Fruit fly (Drosophila melanogaster) whole organism, embryonic: ENCODE measurements around the gene NELF-B.

Experiments
- Ada2b ChIP-seq: fragments of 200-800 bp; sonication (Bioruptor generic); IDR thresholded peaks from 2 replicates; pipeline ENCODE4 v1.3.6; 2022; ENCODE audit warnings: missing biosample characterization, missing genetic modification characterization
- Aef1 ChIP-seq: fragments of 200-800 bp; sonication (Bioruptor generic); IDR thresholded peaks from 3 replicates; pipeline ENCODE4 v1.3.6; 2022; ENCODE audit warnings: missing biosample characterization, missing genetic modification characterization
- Blimp-1 ChIP-seq: fragments of 200-800 bp; sonication (Bioruptor generic); optimal IDR thresholded peaks from 3 replicates; lab custom pipeline; 2018; ENCODE audit warnings: missing biosample characterization, missing genetic modification characterization, mild to moderate bottlenecking, moderate library complexity, missing genetic modification reagents
- Bteb2 ChIP-seq: fragments of 200-800 bp; sonication (Bioruptor generic); optimal IDR thresholded peaks from 2 replicates; lab custom pipeline; 2016; ENCODE audit warnings: missing biosample characterization, missing genetic modification characterization
- CG11093 ChIP-seq: fragments of 200-800 bp; sonication (Bioruptor generic); IDR thresholded peaks from 3 replicates; pipeline ENCODE4 v1.3.6; 2022; ENCODE audit warnings: missing biosample characterization, missing genetic modification characterization
- CG11398 ChIP-seq: fragments of 200-800 bp; sonication (Bioruptor generic); optimal IDR thresholded peaks from 2 replicates; lab custom pipeline; 2016; ENCODE audit warnings: missing biosample characterization, missing genetic modification characterization
- CG12299 ChIP-seq: fragments of 200-800 bp; sonication (Bioruptor generic); optimal IDR thresholded peaks from 2 replicates; lab custom pipeline; 2018; ENCODE audit warnings: missing biosample characterization, mild to moderate bottlenecking, missing genetic modification characterization
- CG12391 ChIP-seq: fragments of 200-800 bp; sonication (Bioruptor generic); optimal IDR thresholded peaks from 3 replicates; lab custom pipeline; 2018; ENCODE audit warnings: missing biosample characterization, mild to moderate bottlenecking, missing genetic modification characterization, moderate library complexity
- CG13296 ChIP-seq: fragments of 200-800 bp; sonication (Bioruptor generic); optimal IDR thresholded peaks from 3 replicates; lab custom pipeline; 2018; ENCODE audit warnings: missing biosample characterization, mild to moderate bottlenecking, missing genetic modification characterization
- CG13775 ChIP-seq: fragments of 200-800 bp; sonication (Bioruptor generic); optimal IDR thresholded peaks from 3 replicates; lab custom pipeline; 2017; ENCODE audit warnings: missing biosample characterization, mild to moderate bottlenecking, missing genetic modification characterization
- CG14050 ChIP-seq: fragments of 200-800 bp; sonication (Bioruptor generic); IDR thresholded peaks from 3 replicates; pipeline ENCODE4 v1.3.6; 2022; ENCODE audit warnings: missing biosample characterization, missing genetic modification characterization
- CG14965 ChIP-seq: fragments of 200-800 bp; sonication (Bioruptor generic); optimal IDR thresholded peaks from 2 replicates; lab custom pipeline; 2016; ENCODE audit warnings: missing biosample characterization, missing genetic modification characterization, borderline replicate concordance
- CG17328 ChIP-seq: fragments of 200-800 bp; sonication (Bioruptor generic); IDR thresholded peaks from 2 replicates; pipeline ENCODE4 v1.3.6; 2022; ENCODE audit warnings: missing biosample characterization, missing genetic modification characterization
- CG2678 ChIP-seq: fragments of 200-800 bp; sonication (Bioruptor generic); optimal IDR thresholded peaks from 3 replicates; lab custom pipeline; 2019; ENCODE audit warnings: missing biosample characterization, mild to moderate bottlenecking, missing genetic modification characterization, moderate library complexity
- CG32767 ChIP-seq: fragments of 200-800 bp; sonication (Bioruptor generic); IDR thresholded peaks from 2 replicates; pipeline ENCODE4 v1.3.6; 2022; ENCODE audit warnings: missing biosample characterization, missing genetic modification characterization
- CG3281 ChIP-seq: fragments of 200-800 bp; sonication (Bioruptor generic); optimal IDR thresholded peaks from 3 replicates; lab custom pipeline; 2017; ENCODE audit warnings: missing biosample characterization, mild to moderate bottlenecking, missing genetic modification characterization
- CG3995 ChIP-seq: fragments of 200-800 bp; sonication (Bioruptor generic); optimal IDR thresholded peaks from 3 replicates; lab custom pipeline; 2016; ENCODE audit warnings: missing biosample characterization, missing genetic modification characterization
- CG8281 ChIP-seq: fragments of 200-800 bp; sonication (Bioruptor generic); optimal IDR thresholded peaks from 2 replicates; lab custom pipeline; 2018; ENCODE audit warnings: missing biosample characterization, mild to moderate bottlenecking, missing genetic modification characterization, moderate library complexity
- CG8290 ChIP-seq, 3 experiments: fragments of 200-800 bp; sonication (Bioruptor generic); optimal IDR thresholded peaks; 2 replicates each; lab custom pipeline; 2016 to 2019; ENCODE audit warnings: missing biosample characterization in 3 of 3, missing genetic modification characterization in 3 of 3, mild to moderate bottlenecking in 2 of 3, moderate library complexity in 1 of 3
- CkIIα-i1 ChIP-seq: fragments of 200-800 bp; sonication (Bioruptor generic); IDR thresholded peaks from 2 replicates; pipeline ENCODE4 v1.3.6; 2022; ENCODE audit warnings: missing biosample characterization, missing genetic modification characterization
- CoRest ChIP-seq: fragments of 200-800 bp; sonication (Bioruptor generic); optimal IDR thresholded peaks from 3 replicates; lab custom pipeline; 2018; ENCODE audit warnings: missing biosample characterization, mild to moderate bottlenecking, missing genetic modification characterization, moderate library complexity
- Doc3 ChIP-seq: fragments of 200-800 bp; sonication (Bioruptor generic); IDR thresholded peaks from 3 replicates; pipeline ENCODE4 v1.3.6; 2022; ENCODE audit warnings: missing biosample characterization, missing genetic modification characterization; ENCODE audit not compliant: partially characterized antibody
- Drgx ChIP-seq: fragments of 200-800 bp; sonication (Bioruptor generic); IDR thresholded peaks from 2 replicates; pipeline ENCODE4 v1.3.6; 2022; ENCODE audit warnings: missing biosample characterization, missing genetic modification characterization
- H2.0 ChIP-seq: fragments of 200-800 bp; sonication (Bioruptor generic); IDR thresholded peaks from 2 replicates; pipeline ENCODE4 v1.3.6; 2022; ENCODE audit warnings: missing biosample characterization, missing genetic modification characterization
- HLH4C ChIP-seq: fragments of 200-800 bp; sonication (Bioruptor generic); IDR thresholded peaks from 3 replicates; pipeline ENCODE4 v1.3.6; 2022; ENCODE audit warnings: missing biosample characterization, missing genetic modification characterization; ENCODE audit not compliant: partially characterized antibody
- Hr51 ChIP-seq, 2 experiments: fragments of 200-800 bp; sonication (Bioruptor generic); optimal IDR thresholded peaks; 2 replicates in 1 of 2; 3 replicates in 1 of 2; lab custom pipeline; 2016 to 2018; ENCODE audit warnings: missing biosample characterization in 2 of 2, missing genetic modification characterization in 2 of 2, mild to moderate bottlenecking in 1 of 2, moderate library complexity in 1 of 2
- Max ChIP-seq: fragments of 200-800 bp; sonication (Bioruptor generic); optimal IDR thresholded peaks from 2 replicates; lab custom pipeline; 2016; ENCODE audit warnings: missing biosample characterization, mild to moderate bottlenecking, missing genetic modification characterization
- NFAT ChIP-seq: fragments of 200-800 bp; sonication (Bioruptor generic); IDR thresholded peaks from 2 replicates; pipeline ENCODE4 v1.3.6; 2022; ENCODE audit warnings: missing biosample characterization, missing genetic modification characterization
- Ravus ChIP-seq: fragments of 200-800 bp; sonication (Bioruptor generic); IDR thresholded peaks from 2 replicates; pipeline ENCODE4 v1.3.6; 2022; ENCODE audit warnings: missing biosample characterization, missing genetic modification characterization
- Taf1 ChIP-seq: fragments of 200-800 bp; sonication (Bioruptor generic); IDR thresholded peaks from 2 replicates; pipeline ENCODE4 v1.3.6; 2022; ENCODE audit warnings: missing biosample characterization, missing genetic modification characterization
- Vsx1 ChIP-seq: fragments of 200-800 bp; sonication (Bioruptor generic); optimal IDR thresholded peaks from 2 replicates; lab custom pipeline; 2017; ENCODE audit warnings: missing biosample characterization, mild to moderate bottlenecking, missing genetic modification characterization, missing genetic modification reagents
- ase ChIP-seq: fragments of 200-800 bp; sonication (Bioruptor generic); IDR thresholded peaks from 3 replicates; pipeline ENCODE4 v1.3.6; 2022; ENCODE audit warnings: missing biosample characterization, missing genetic modification characterization
- chn ChIP-seq: fragments of 200-800 bp; sonication (Bioruptor generic); optimal IDR thresholded peaks from 2 replicates; lab custom pipeline; 2016; ENCODE audit warnings: missing biosample characterization, missing genetic modification characterization
- croc ChIP-seq: fragments of 200-800 bp; sonication (Bioruptor generic); conservative IDR thresholded peaks from 3 replicates; pipeline ENCODE4 v1.3.6; 2022; ENCODE audit warnings: missing biosample characterization, missing genetic modification characterization
- crol ChIP-seq: fragments of 200-800 bp; sonication (Bioruptor generic); IDR thresholded peaks from 2 replicates; pipeline ENCODE4 v1.3.6; 2022; ENCODE audit warnings: missing biosample characterization, missing genetic modification characterization
- dati ChIP-seq: fragments of 200-800 bp; sonication (Bioruptor generic); IDR thresholded peaks from 2 replicates; pipeline ENCODE4 v1.3.6; 2022; ENCODE audit warnings: missing biosample characterization, missing genetic modification characterization
- dysf ChIP-seq: fragments of 200-800 bp; sonication (Bioruptor generic); IDR thresholded peaks from 3 replicates; pipeline ENCODE4 v1.3.6; 2022; ENCODE audit warnings: missing biosample characterization, missing genetic modification characterization
- klu ChIP-seq: fragments of 200-800 bp; sonication (Bioruptor generic); IDR thresholded peaks from 2 replicates; pipeline ENCODE4 v1.3.6; 2022; ENCODE audit warnings: missing biosample characterization, missing genetic modification characterization
- mam ChIP-seq: fragments of 200-800 bp; sonication (Bioruptor generic); optimal IDR thresholded peaks from 3 replicates; lab custom pipeline; 2016; ENCODE audit warnings: missing biosample characterization, missing genetic modification characterization
- mirr ChIP-seq: fragments of 200-800 bp; sonication (Bioruptor generic); optimal IDR thresholded peaks from 3 replicates; lab custom pipeline; 2018; ENCODE audit warnings: missing biosample characterization, mild to moderate bottlenecking, missing genetic modification characterization
- odd ChIP-seq: fragments of 200-800 bp; sonication (Bioruptor generic); optimal IDR thresholded peaks from 2 replicates; lab custom pipeline; 2017; ENCODE audit warnings: missing biosample characterization, mild to moderate bottlenecking, missing genetic modification characterization
- repo ChIP-seq: fragments of 200-800 bp; sonication (Bioruptor generic); optimal IDR thresholded peaks from 2 replicates; lab custom pipeline; 2016; ENCODE audit warnings: missing biosample characterization, missing genetic modification characterization
- ro ChIP-seq: fragments of 200-800 bp; sonication (Bioruptor generic); IDR thresholded peaks from 2 replicates; pipeline ENCODE4 v1.3.6; 2022; ENCODE audit warnings: missing biosample characterization, missing genetic modification characterization
- sd ChIP-seq: fragments of 200-800 bp; sonication (Bioruptor generic); optimal IDR thresholded peaks from 3 replicates; lab custom pipeline; 2018; ENCODE audit warnings: missing biosample characterization, mild to moderate bottlenecking, missing genetic modification characterization, moderate library complexity
- sim ChIP-seq: fragments of 200-800 bp; sonication (Bioruptor generic); IDR thresholded peaks from 2 replicates; pipeline ENCODE4 v1.3.6; 2022; ENCODE audit warnings: missing biosample characterization, missing genetic modification characterization
- ssp ChIP-seq: fragments of 200-800 bp; sonication (Bioruptor generic); IDR thresholded peaks from 2 replicates; pipeline ENCODE4 v1.3.6; 2022; ENCODE audit warnings: missing biosample characterization, missing genetic modification characterization
- trh ChIP-seq: fragments of 200-800 bp; sonication (Bioruptor generic); optimal IDR thresholded peaks from 2 replicates; lab custom pipeline; 2016; ENCODE audit warnings: missing biosample characterization, missing genetic modification characterization
- unc-4 ChIP-seq: fragments of 200-800 bp; sonication (Bioruptor generic); IDR thresholded peaks from 2 replicates; pipeline ENCODE4 v1.3.6; 2022; ENCODE audit warnings: missing biosample characterization, missing genetic modification characterization; ENCODE audit not compliant: partially characterized antibody

NELF-B gene

dm6 chrX:7698000-7698896 lies 29.9 kb downstream of the NELF-B start (continued):
- peak; percentile 96 for TF ChIP-seq CG13296
- peak; percentile 36 for TF ChIP-seq CG14965 (GFP tag; lab: Kevin White, UChicago)
- TF ChIP-seq CG12391 (tag; lab: Kevin White, UChicago) = peak; percentile 97
- peak; percentile 88 for TF ChIP-seq Ravus
- TF ChIP-seq trh (GFP tag; lab: Kevin White, UChicago) = peak; percentile 91
- TF ChIP-seq Hr51 (GFP tag; optimal IDR thresholded peaks at IDR 0.05; lab: Kevin White, UChicago) = peak; percentile 88 to 98
- TF ChIP-seq CG11093 = peak; percentile 91
- peak; percentile 92 for TF ChIP-seq Bteb2
- peak; percentile 97 for TF ChIP-seq dysf (GFP tag; lab: Robert Waterston, UW)
- TF ChIP-seq CG8281 (tag; lab: Kevin White, UChicago) = peak; percentile 84
- peak; percentile 94 for TF ChIP-seq CG17328
- TF ChIP-seq odd (GFP tag; lab: Kevin White, UChicago) = peak; percentile 93
- peak; percentile 87 for TF ChIP-seq ssp (GFP tag; lab: Robert Waterston, UW)
- TF ChIP-seq crol (GFP tag; lab: Robert Waterston, UW) = peak; percentile 60
- peak; percentile 98 for TF ChIP-seq CG2678 (tag; lab: Kevin White, UChicago)
- TF ChIP-seq CG14050 = peak; percentile 95
- TF ChIP-seq CG8290 (GFP tag; optimal IDR thresholded peaks at IDR 0.05; lab: Kevin White, UChicago) = peak; percentile 81
- TF ChIP-seq CG8290 (tag; optimal IDR thresholded peaks at IDR 0.05; lab: Kevin White, UChicago) = peak in 1 of 2 experiments; percentile 86
- TF ChIP-seq Ada2b (GFP tag; lab: Robert Waterston, UW) = peak; percentile 96
- TF ChIP-seq sd = peak; percentile 95
- TF ChIP-seq mirr (GFP tag; lab: Kevin White, UChicago) = peak; percentile 72
- peak; percentile 84 for TF ChIP-seq Vsx1
- no peak for TF ChIP-seq HLH4C (GFP tag; lab: Robert Waterston, UW)
- TF ChIP-seq croc (GFP tag; lab: Robert Waterston, UW) = peak; percentile 91
- TF ChIP-seq ro (GFP tag; lab: Robert Waterston, UW) = peak; percentile 91
- peak; percentile 97 for TF ChIP-seq CoRest (tag; lab: Kevin White, UChicago)
- peak; percentile 84 for TF ChIP-seq repo (GFP tag; lab: Kevin White, UChicago)
- peak; percentile 74 for TF ChIP-seq CG11398
- peak; percentile 97 for TF ChIP-seq Aef1 (GFP tag; lab: Robert Waterston, UW)
- peak; percentile 92 for TF ChIP-seq Max (GFP tag; lab: Kevin White, UChicago)
- peak; percentile 94 for TF ChIP-seq sim
- peak; percentile 92 for TF ChIP-seq klu (GFP tag; lab: Robert Waterston, UW)
- peak; percentile 96 for TF ChIP-seq H2.0
- no peak for TF ChIP-seq Doc3
- TF ChIP-seq CG3281 (GFP tag; lab: Kevin White, UChicago) = peak; percentile 97
- TF ChIP-seq chn (GFP tag; lab: Kevin White, UChicago) = peak; percentile 81
- peak; percentile 94 for TF ChIP-seq Blimp-1
- peak; percentile 93 for TF ChIP-seq NFAT (GFP tag; lab: Robert Waterston, UW)
- TF ChIP-seq CG13775 (GFP tag; lab: Kevin White, UChicago) = peak; percentile 94
- peak; percentile 81 for TF ChIP-seq CkIIα-i1 (GFP tag; lab: Robert Waterston, UW)
- peak; percentile 93 for TF ChIP-seq CG12299 (tag; lab: Kevin White, UChicago)
- TF ChIP-seq CG3995 (GFP tag; lab: Kevin White, UChicago) = peak; percentile 71
- peak; percentile 97 for TF ChIP-seq Drgx (GFP tag; lab: Robert Waterston, UW)
- peak; percentile 96 for TF ChIP-seq CG32767 (GFP tag; lab: Robert Waterston, UW)
- peak; percentile 76; the same call in 1 of the 2 replicates for TF ChIP-seq dati (GFP tag; lab: Robert Waterston, UW)
- TF ChIP-seq unc-4 (GFP tag; lab: Robert Waterston, UW) = no peak
- peak; percentile 96 for TF ChIP-seq ase
- TF ChIP-seq Taf1 = peak; percentile 90
- TF ChIP-seq mam (GFP tag; lab: Kevin White, UChicago) = peak; percentile 91
